Fruit fly (Drosophila melanogaster) whole organism, embryonic: ENCODE results near the gene CG10286.
A peak's percentile ranks its signal among the peaks of the same experiment; 100 is the strongest.

ENCODE experiments used
- ATbp ChIP-seq: fragments of 200-800 bp; sonication (Bioruptor generic); optimal IDR thresholded peaks from 2 replicates; lab custom pipeline; 2017; ENCODE audit warnings: missing biosample characterization, mild to moderate bottlenecking, missing genetic modification characterization, missing genetic modification reagents
- Bgb ChIP-seq: fragments of 200-800 bp; sonication (Bioruptor generic); IDR thresholded peaks from 2 replicates; pipeline ENCODE4 v1.3.6; 2022; ENCODE audit warnings: missing biosample characterization, missing genetic modification characterization; ENCODE audit not compliant: partially characterized antibody
- CG10209 ChIP-seq: fragments of 200-800 bp; sonication (Bioruptor generic); optimal IDR thresholded peaks from 3 replicates; lab custom pipeline; 2017; ENCODE audit warnings: missing biosample characterization, mild to moderate bottlenecking, missing genetic modification characterization, missing genetic modification reagents
- CG10543 ChIP-seq: fragments of 200-800 bp; sonication (Bioruptor generic); optimal IDR thresholded peaks from 3 replicates; lab custom pipeline; 2017; ENCODE audit warnings: missing biosample characterization, mild to moderate bottlenecking, missing genetic modification characterization, moderate library complexity
- CG12236 ChIP-seq: fragments of 200-800 bp; sonication (Bioruptor generic); optimal IDR thresholded peaks from 2 replicates; lab custom pipeline; 2016; ENCODE audit warnings: missing biosample characterization, missing genetic modification characterization
- CG14441 ChIP-seq: fragments of 200-800 bp; sonication (Bioruptor generic); IDR thresholded peaks from 2 replicates; pipeline ENCODE4 v1.3.6; 2022; ENCODE audit warnings: missing biosample characterization, missing genetic modification characterization
- CG14710 ChIP-seq: fragments of 200-800 bp; sonication (Bioruptor generic); optimal IDR thresholded peaks from 3 replicates; lab custom pipeline; 2019; ENCODE audit warnings: missing biosample characterization, mild to moderate bottlenecking, missing genetic modification characterization, moderate library complexity
- CG14860 ChIP-seq: fragments of 200-800 bp; sonication (Bioruptor generic); IDR thresholded peaks from 3 replicates; pipeline ENCODE4 v1.3.6; 2022; ENCODE audit warnings: missing biosample characterization, missing genetic modification characterization; ENCODE audit not compliant: partially characterized antibody
- CG1602 ChIP-seq: fragments of 200-800 bp; sonication (Bioruptor generic); optimal IDR thresholded peaks from 3 replicates; lab custom pipeline; 2016; ENCODE audit warnings: missing biosample characterization, missing genetic modification characterization
- CG17186 ChIP-seq: fragments of 200-800 bp; sonication (Bioruptor generic); optimal IDR thresholded peaks from 3 replicates; lab custom pipeline; 2017; ENCODE audit warnings: missing biosample characterization, missing genetic modification reagents, missing genetic modification characterization
- CG18476 ChIP-seq: fragments of 200-800 bp; sonication (Bioruptor generic); optimal IDR thresholded peaks from 2 replicates; lab custom pipeline; 2016; ENCODE audit warnings: missing biosample characterization, mild to moderate bottlenecking, missing genetic modification characterization
- CG18599 ChIP-seq: fragments of 200-800 bp; sonication (Bioruptor generic); optimal IDR thresholded peaks from 3 replicates; lab custom pipeline; 2017; ENCODE audit warnings: missing biosample characterization, missing genetic modification characterization, mild to moderate bottlenecking, moderate library complexity, missing genetic modification reagents
- CG2202 ChIP-seq: fragments of 200-800 bp; sonication (Bioruptor generic); optimal IDR thresholded peaks from 2 replicates; lab custom pipeline; 2018; ENCODE audit warnings: missing biosample characterization, mild to moderate bottlenecking, missing genetic modification characterization
- CG3065 ChIP-seq: fragments of 200-800 bp; sonication (Bioruptor generic); optimal IDR thresholded peaks from 2 replicates; lab custom pipeline; 2016; ENCODE audit warnings: missing biosample characterization, missing genetic modification characterization
- CG31224 ChIP-seq: fragments of 200-800 bp; sonication (Bioruptor generic); IDR thresholded peaks from 2 replicates; pipeline ENCODE4 v1.3.6; 2022; ENCODE audit warnings: missing biosample characterization, missing genetic modification characterization
- CG3726 ChIP-seq: fragments of 200-800 bp; sonication (Bioruptor generic); IDR thresholded peaks from 3 replicates; pipeline ENCODE4, ENCODE4 v1.3.6; 2022; ENCODE audit warnings: missing biosample characterization, missing genetic modification characterization
- CG4328 ChIP-seq: fragments of 200-800 bp; sonication (Bioruptor generic); optimal IDR thresholded peaks from 3 replicates; lab custom pipeline; 2017; ENCODE audit warnings: missing biosample characterization, missing genetic modification reagents, missing genetic modification characterization
- CG5245 ChIP-seq: fragments of 200-800 bp; sonication (Bioruptor generic); optimal IDR thresholded peaks from 3 replicates; lab custom pipeline; 2016; ENCODE audit warnings: missing biosample characterization, missing genetic modification characterization
- CG6654 ChIP-seq: fragments of 200-800 bp; sonication (Bioruptor generic); optimal IDR thresholded peaks from 2 replicates; lab custom pipeline; 2017; ENCODE audit warnings: missing biosample characterization, mild to moderate bottlenecking, missing genetic modification characterization
- CG9817 ChIP-seq: fragments of 200-800 bp; sonication (Bioruptor generic); optimal IDR thresholded peaks from 2 replicates; lab custom pipeline; 2018; ENCODE audit warnings: missing biosample characterization, mild to moderate bottlenecking, missing genetic modification characterization, moderate library complexity
- CrebB ChIP-seq: fragments of 200-800 bp; sonication (Bioruptor generic); optimal IDR thresholded peaks from 3 replicates; lab custom pipeline; 2018; ENCODE audit warnings: missing biosample characterization, mild to moderate bottlenecking, missing genetic modification characterization
- Dbx ChIP-seq: fragments of 200-800 bp; sonication (Bioruptor generic); IDR thresholded peaks from 3 replicates; pipeline ENCODE4 v1.3.6; 2022; ENCODE audit warnings: missing biosample characterization, missing genetic modification characterization
- Drgx ChIP-seq: fragments of 200-800 bp; sonication (Bioruptor generic); IDR thresholded peaks from 2 replicates; pipeline ENCODE4 v1.3.6; 2022; ENCODE audit warnings: missing biosample characterization, missing genetic modification characterization
- E2f2 ChIP-seq: fragments of 200-800 bp; sonication (Bioruptor generic); IDR thresholded peaks from 2 replicates; pipeline ENCODE4 v1.3.6; 2022; ENCODE audit warnings: missing biosample characterization, missing genetic modification characterization
- ERR ChIP-seq: fragments of 200-800 bp; sonication (Bioruptor generic); optimal IDR thresholded peaks from 2 replicates; lab custom pipeline; 2016; ENCODE audit warnings: missing biosample characterization, missing genetic modification characterization
- Ets97D ChIP-seq: fragments of 200-800 bp; sonication (Bioruptor generic); optimal IDR thresholded peaks from 3 replicates; lab custom pipeline; 2016; ENCODE audit warnings: missing biosample characterization, missing genetic modification characterization
- Gsc ChIP-seq: fragments of 200-800 bp; sonication (Bioruptor generic); IDR thresholded peaks from 2 replicates; pipeline ENCODE4 v1.3.6; 2022; ENCODE audit warnings: missing biosample characterization, missing genetic modification characterization
- HmgZ ChIP-seq: fragments of 200-800 bp; sonication (Bioruptor generic); optimal IDR thresholded peaks from 2 replicates; lab custom pipeline; 2018; ENCODE audit warnings: missing biosample characterization, mild to moderate bottlenecking, missing genetic modification characterization
- Hr3 ChIP-seq: fragments of 200-800 bp; sonication (Bioruptor generic); optimal IDR thresholded peaks from 3 replicates; lab custom pipeline; 2016; ENCODE audit warnings: missing biosample characterization, missing genetic modification characterization
- Mrtf ChIP-seq: fragments of 200-800 bp; sonication (Bioruptor generic); IDR thresholded peaks from 3 replicates; pipeline ENCODE4 v1.3.6; 2022; ENCODE audit warnings: missing biosample characterization, missing genetic modification characterization
- Myb ChIP-seq: fragments of 200-800 bp; sonication (Bioruptor generic); optimal IDR thresholded peaks from 2 replicates; lab custom pipeline; 2016; ENCODE audit warnings: missing biosample characterization, missing genetic modification characterization
- Rfx ChIP-seq: fragments of 200-800 bp; sonication (Bioruptor generic); IDR thresholded peaks from 2 replicates; pipeline ENCODE4 v1.3.6; 2022; ENCODE audit warnings: missing biosample characterization, missing genetic modification characterization
- Spps ChIP-seq: fragments of 200-800 bp; sonication (Bioruptor generic); optimal IDR thresholded peaks from 2 replicates; lab custom pipeline; 2018; ENCODE audit warnings: missing biosample characterization, mild to moderate bottlenecking, missing genetic modification characterization
- Trl ChIP-seq, 3 experiments: fragments of >200 bp in 2 of 3; fragments of 200-800 bp in 1 of 3; sonication (Bioruptor generic) in 1 of 3; optimal IDR thresholded peaks; 2 replicates in 1 of 3; 3 replicates in 2 of 3; lab custom pipeline; 2016 to 2017; ENCODE audit warnings: missing biosample characterization in 1 of 3, missing genetic modification characterization in 1 of 3
- ab ChIP-seq: fragments of 200-800 bp; sonication (Bioruptor generic); optimal IDR thresholded peaks from 2 replicates; lab custom pipeline; 2016; ENCODE audit warnings: missing biosample characterization, missing genetic modification characterization
- dmrt11E ChIP-seq: fragments of 200-800 bp; sonication (Bioruptor generic); optimal IDR thresholded peaks from 3 replicates; lab custom pipeline; 2018; ENCODE audit warnings: missing biosample characterization, mild to moderate bottlenecking, missing genetic modification characterization, moderate library complexity
- fru ChIP-seq: fragments of >200 bp; optimal IDR thresholded peaks from 2 replicates; lab custom pipeline; 2017
- gfzf ChIP-seq: fragments of 200-800 bp; sonication (Bioruptor generic); optimal IDR thresholded peaks from 2 replicates; lab custom pipeline; 2016; ENCODE audit warnings: missing biosample characterization, mild to moderate bottlenecking, missing genetic modification characterization, moderate library complexity
- hth ChIP-seq: fragments of >200 bp; optimal IDR thresholded peaks from 2 replicates; lab custom pipeline; 2017; ENCODE audit warnings: inconsistent platforms
- otp ChIP-seq: fragments of 200-800 bp; sonication (Bioruptor generic); IDR thresholded peaks from 3 replicates; pipeline ENCODE4, ENCODE4 v1.3.6; 2022; ENCODE audit warnings: missing biosample characterization, missing genetic modification characterization
- pan ChIP-seq, 4 experiments: fragments of >200 bp in 3 of 4; fragments of 200-800 bp in 1 of 4; sonication (Bioruptor generic) in 1 of 4; optimal IDR thresholded peaks in 3 of 4; IDR thresholded peaks in 1 of 4; 2 replicates each; pipeline versions ENCODE4 v1.3.6 to Lab custom; 2017 to 2022; ENCODE audit warnings: missing biosample characterization in 2 of 4, missing genetic modification characterization in 2 of 4, mixed read lengths in 1 of 4
- sc ChIP-seq, 3 experiments: fragments of >200 bp in 2 of 3; fragments of 200-800 bp in 1 of 3; sonication (Bioruptor generic) in 1 of 3; optimal IDR thresholded peaks; 2 replicates in 2 of 3; 3 replicates in 1 of 3; lab custom pipeline; 2017; ENCODE audit warnings: mild to moderate bottlenecking in 1 of 3, missing biosample characterization in 1 of 3, missing genetic modification characterization in 1 of 3, missing genetic modification reagents in 1 of 3
- sima ChIP-seq: fragments of 200-800 bp; sonication (Bioruptor generic); optimal IDR thresholded peaks from 2 replicates; lab custom pipeline; 2016; ENCODE audit warnings: missing biosample characterization, missing genetic modification characterization
- sisA ChIP-seq: fragments of 200-800 bp; sonication (Bioruptor generic); IDR thresholded peaks from 2 replicates; pipeline ENCODE4 v1.3.6; 2022; ENCODE audit warnings: missing biosample characterization, missing genetic modification characterization
- sob ChIP-seq: fragments of 200-800 bp; sonication (Bioruptor generic); IDR thresholded peaks from 2 replicates; pipeline ENCODE4 v1.3.6; 2022; ENCODE audit warnings: missing biosample characterization, missing genetic modification characterization
- tap ChIP-seq: fragments of 200-800 bp; optimal IDR thresholded peaks from 3 replicates; lab custom pipeline; 2019; ENCODE audit warnings: missing biosample characterization, mild to moderate bottlenecking, missing genetic modification characterization, moderate library complexity
- trh ChIP-seq: fragments of 200-800 bp; sonication (Bioruptor generic); optimal IDR thresholded peaks from 2 replicates; lab custom pipeline; 2016; ENCODE audit warnings: missing biosample characterization, missing genetic modification characterization
- tx ChIP-seq: fragments of 200-800 bp; sonication (Bioruptor generic); optimal IDR thresholded peaks from 2 replicates; lab custom pipeline; 2016; ENCODE audit warnings: missing biosample characterization, missing genetic modification characterization
- wdn ChIP-seq: fragments of 200-800 bp; sonication (Bioruptor generic); IDR thresholded peaks from 2 replicates; pipeline ENCODE4 v1.3.6; 2022; ENCODE audit warnings: missing biosample characterization, missing genetic modification characterization

Gene CG10286

DNA sequence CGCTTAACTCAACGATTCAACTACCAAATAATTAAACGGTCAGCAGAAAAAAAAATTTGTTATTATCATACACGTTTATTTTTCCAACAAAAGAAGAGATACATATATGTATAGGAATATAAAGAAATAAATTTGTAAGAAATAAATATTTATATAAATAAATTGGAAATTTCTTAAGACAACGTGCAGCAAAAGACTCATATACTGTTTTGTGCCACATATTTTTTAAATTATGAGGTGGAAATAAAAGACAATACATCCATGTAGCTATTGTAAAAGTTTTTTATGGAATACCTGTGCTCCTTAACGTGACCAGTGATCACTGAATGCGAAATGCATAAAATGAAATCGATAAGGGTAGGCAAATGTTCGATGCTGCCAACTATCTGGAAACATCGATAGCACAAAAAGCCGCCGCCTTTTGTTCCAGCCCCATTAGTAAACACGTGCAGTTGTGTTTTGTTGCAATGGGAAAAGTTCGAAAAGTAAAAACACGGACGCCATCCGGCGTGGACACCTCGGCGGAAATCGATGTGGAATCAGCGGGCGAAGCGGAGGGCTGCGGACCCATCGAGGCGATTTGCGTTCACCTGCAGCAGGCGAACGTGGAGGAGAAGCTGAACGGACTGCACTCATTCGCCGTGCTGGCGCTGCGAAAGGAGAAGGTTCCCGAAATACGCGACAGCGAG lies at the start of gene CG10286:
Gene CG10286, plus strand, starts transcription at position 416 of the 689 bp plus-strand sequence.
- TF ChIP-seq ab (GFP tag; lab: Kevin White, UChicago) = no peak
- TF ChIP-seq Ets97D (GFP tag; lab: Kevin White, UChicago) = peak; percentile 29
- TF ChIP-seq CG9817 (tag; lab: Kevin White, UChicago) = peak; percentile 22
- TF ChIP-seq CG4328 (GFP tag; lab: Kevin White, UChicago) = no peak
- 0 out of 3 replicates have a peak, but pooled peaks have one; percentile 54 for TF ChIP-seq CG14860 (GFP tag; lab: Robert Waterston, UW)
- no peak for TF ChIP-seq fru
- TF ChIP-seq CG18599 (GFP tag; lab: Kevin White, UChicago) = peak; percentile 36
- no peak for TF ChIP-seq CG17186 (GFP tag; lab: Kevin White, UChicago)
- TF ChIP-seq CG14710 (tag; lab: Kevin White, UChicago) = peak; percentile 35
- TF ChIP-seq CG1602 (GFP tag; lab: Kevin White, UChicago) = no peak
- TF ChIP-seq CG31224 (GFP tag; lab: Robert Waterston, UW) = 0 out of 2 replicates have a peak, but pooled peaks have one; percentile 25
- TF ChIP-seq CG6654 (GFP tag; lab: Kevin White, UChicago) = no peak
- TF ChIP-seq CG10543 (GFP tag; lab: Kevin White, UChicago) = no peak
- no peak for TF ChIP-seq trh (GFP tag; lab: Kevin White, UChicago)
- no peak for TF ChIP-seq Trl (optimal IDR thresholded peaks at IDR 0.05; lab: Kevin White, UChicago)
- TF ChIP-seq Trl (GFP tag; optimal IDR thresholded peaks at IDR 0.05; lab: Kevin White, UChicago) = no peak
- TF ChIP-seq wdn (GFP tag; lab: Robert Waterston, UW) = no peak
- TF ChIP-seq CG5245 (GFP tag; lab: Kevin White, UChicago) = no peak
- no peak for TF ChIP-seq otp (GFP tag; lab: Robert Waterston, UW)
- peak; percentile 51 for TF ChIP-seq CG14441 (GFP tag; lab: Robert Waterston, UW)
- TF ChIP-seq CG18476 = no peak
- TF ChIP-seq tap (tag; lab: Kevin White, UChicago) = peak; percentile 61
- no peak for TF ChIP-seq hth (lab: Kevin White, UChicago)
- no peak for TF ChIP-seq sima (GFP tag; lab: Kevin White, UChicago)
- TF ChIP-seq CG3065 = no peak
- no peak for TF ChIP-seq pan (optimal IDR thresholded peaks at IDR 0.05; lab: Kevin White, UChicago)
- no peak for TF ChIP-seq pan (GFP tag; optimal IDR thresholded peaks at IDR 0.05 in 1 of 2, IDR thresholded peaks at IDR 0.05 in 1 of 2)
- TF ChIP-seq sob (GFP tag; lab: Robert Waterston, UW) = peak; percentile 67
- no peak for TF ChIP-seq Mrtf (GFP tag; lab: Robert Waterston, UW)
- no peak for TF ChIP-seq sisA
- TF ChIP-seq dmrt11E = no peak
- TF ChIP-seq ATbp (GFP tag; lab: Kevin White, UChicago) = no peak
- TF ChIP-seq HmgZ = peak; percentile 51
- TF ChIP-seq sc (optimal IDR thresholded peaks at IDR 0.05; lab: Kevin White, UChicago) = no peak
- no peak for TF ChIP-seq sc (GFP tag; optimal IDR thresholded peaks at IDR 0.05; lab: Kevin White, UChicago)
- peak; percentile 62 for TF ChIP-seq Rfx
- peak; percentile 20 for TF ChIP-seq Hr3 (GFP tag; lab: Kevin White, UChicago)
- TF ChIP-seq tx (GFP tag; lab: Kevin White, UChicago) = no peak
- TF ChIP-seq CG12236 (GFP tag; lab: Kevin White, UChicago) = no peak
- TF ChIP-seq Gsc = no peak
- peak; percentile 74 for TF ChIP-seq gfzf (GFP tag; lab: Kevin White, UChicago)
- TF ChIP-seq Drgx (GFP tag; lab: Robert Waterston, UW) = no peak
- TF ChIP-seq CG2202 (tag; lab: Kevin White, UChicago) = no peak
- no peak for TF ChIP-seq CrebB (tag; lab: Kevin White, UChicago)
- TF ChIP-seq E2f2 = no peak
- peak; percentile 85 for TF ChIP-seq Bgb (GFP tag; lab: Robert Waterston, UW)
- TF ChIP-seq Spps (tag; lab: Kevin White, UChicago) = peak; percentile 29
- no peak for TF ChIP-seq CG3726 (GFP tag; lab: Robert Waterston, UW)
- peak; percentile 58; the same call in 2 of the 3 replicates for TF ChIP-seq Dbx (GFP tag; lab: Robert Waterston, UW)
- peak; percentile 16 for TF ChIP-seq CG10209 (GFP tag; lab: Kevin White, UChicago)
- TF ChIP-seq ERR (GFP tag; lab: Kevin White, UChicago) = no peak
- no peak for TF ChIP-seq Myb (GFP tag; lab: Kevin White, UChicago)
